Fruit fly (Drosophila melanogaster): ENCODE measurements around the gene dnd.

dnd gene

dm6 chr3R:21899170-21899575 lies 12.0 kb upstream of the dnd start:
- TF ChIP-seq CG3032 (tag; optimal IDR thresholded peaks at IDR 0.05) = peak; percentile 88
- peak; percentile 69 for TF ChIP-seq CG32006 (GFP tag; optimal IDR thresholded peaks at IDR 0.05)
- TF ChIP-seq net (GFP tag; optimal IDR thresholded peaks at IDR 0.05) = peak; percentile 50
- peak; percentile 71 for TF ChIP-seq esn (GFP tag; optimal IDR thresholded peaks at IDR 0.05)
- TF ChIP-seq ss (GFP tag; optimal IDR thresholded peaks at IDR 0.05) = peak; percentile 66 to 74
- no peak for TF ChIP-seq fkh (GFP tag; optimal IDR thresholded peaks at IDR 0.05)
- TF ChIP-seq CG15336 (GFP tag; IDR thresholded peaks at IDR 0.05) = peak; percentile 61
- no peak for TF ChIP-seq Ets21C (GFP tag; optimal IDR thresholded peaks at IDR 0.05)
- peak; percentile 64 for TF ChIP-seq fd59A (GFP tag; optimal IDR thresholded peaks at IDR 0.05)
- peak; percentile 35 for TF ChIP-seq CG11902 (GFP tag; optimal IDR thresholded peaks at IDR 0.05)
- peak; percentile 60 for TF ChIP-seq CG6792 (GFP tag; optimal IDR thresholded peaks at IDR 0.05)
- no peak for TF ChIP-seq Blimp-1 (GFP tag; optimal IDR thresholded peaks at IDR 0.05)
- peak; percentile 76 for TF ChIP-seq Ets96B (tag; optimal IDR thresholded peaks at IDR 0.05)
- peak; percentile 61 for TF ChIP-seq CG8319 (GFP tag; optimal IDR thresholded peaks at IDR 0.05)
- peak; percentile 41 for TF ChIP-seq CG31627 (GFP tag; optimal IDR thresholded peaks at IDR 0.05)
- peak; percentile 80 for TF ChIP-seq dsx (GFP tag; optimal IDR thresholded peaks at IDR 0.05; ENCODE audit: poor library complexity, severe bottlenecking)
- TF ChIP-seq cyc (GFP tag; optimal IDR thresholded peaks at IDR 0.05) = peak; percentile 60
- TF ChIP-seq CG3919 (GFP tag; optimal IDR thresholded peaks at IDR 0.05) = peak; percentile 77
- TF ChIP-seq CG4318 (GFP tag; optimal IDR thresholded peaks at IDR 0.05) = peak; percentile 43
- peak; percentile 51 for TF ChIP-seq CG11762 (GFP tag; optimal IDR thresholded peaks at IDR 0.05; ENCODE audit: insufficient read depth)
- TF ChIP-seq Lpt (GFP tag; optimal IDR thresholded peaks at IDR 0.05) = peak; percentile 50
- peak; percentile 37 for TF ChIP-seq Sox102F (GFP tag; optimal IDR thresholded peaks at IDR 0.05)
- peak; percentile 68 for TF ChIP-seq OdsH (GFP tag; optimal IDR thresholded peaks at IDR 0.05)
- peak; percentile 57 for TF ChIP-seq acj6 (GFP tag; optimal IDR thresholded peaks at IDR 0.05)
- TF ChIP-seq dac (GFP tag; optimal IDR thresholded peaks at IDR 0.05) = peak; percentile 12
- TF ChIP-seq CG6276 (GFP tag; optimal IDR thresholded peaks at IDR 0.05) = peak; percentile 54
- TF ChIP-seq pdm3 (GFP tag; optimal IDR thresholded peaks at IDR 0.05) = peak; percentile 52
- peak; percentile 73 for TF ChIP-seq Eip75B (GFP tag; optimal IDR thresholded peaks at IDR 0.05)
- peak in 1 of 2 experiments; percentile 54 for TF ChIP-seq salr (GFP tag; optimal IDR thresholded peaks at IDR 0.05)
- peak; percentile 76 for TF ChIP-seq svp (GFP tag)
- peak; percentile 34; the same call in 1 of the 3 replicates for TF ChIP-seq eg (GFP tag; IDR thresholded peaks at IDR 0.05)
- no peak for TF ChIP-seq Eip93F (GFP tag; optimal IDR thresholded peaks at IDR 0.05)
- TF ChIP-seq CG8632 (GFP tag; optimal IDR thresholded peaks at IDR 0.05) = peak; percentile 43
- peak; percentile 51 for TF ChIP-seq CG16779 (tag; optimal IDR thresholded peaks at IDR 0.05)
- TF ChIP-seq CG11294 (GFP tag; IDR thresholded peaks at IDR 0.05) = 0 out of 2 replicates have a peak, but pooled peaks have one; percentile 32
- TF ChIP-seq CG10631 (GFP tag; optimal IDR thresholded peaks at IDR 0.05) = peak; percentile 71
- peak; percentile 31 for TF ChIP-seq CG9139 (GFP tag; optimal IDR thresholded peaks at IDR 0.05)
- peak; percentile 54 for TF ChIP-seq Hr4 (GFP tag; optimal IDR thresholded peaks at IDR 0.05)
- peak; percentile 55 for TF ChIP-seq Met (GFP tag; optimal IDR thresholded peaks at IDR 0.05)
- peak; percentile 70 for TF ChIP-seq topi (GFP tag; optimal IDR thresholded peaks at IDR 0.05)
- peak; percentile 82 for TF ChIP-seq CG10669 (GFP tag; optimal IDR thresholded peaks at IDR 0.05)
- peak; percentile 61 for TF ChIP-seq Smox (GFP tag; optimal IDR thresholded peaks at IDR 0.05)
- peak; percentile 45 for TF ChIP-seq CG7368 (GFP tag; optimal IDR thresholded peaks at IDR 0.05)
- TF ChIP-seq Sox15 (GFP tag; optimal IDR thresholded peaks at IDR 0.05) = no peak
- TF ChIP-seq achi (GFP tag; optimal IDR thresholded peaks at IDR 0.05) = peak; percentile 61
- peak; percentile 69; the same call in 2 of the 3 replicates for TF ChIP-seq CG8119 (GFP tag; IDR thresholded peaks at IDR 0.05)
- peak; percentile 87 for TF ChIP-seq CG6808 (GFP tag; optimal IDR thresholded peaks at IDR 0.05)
- no peak for TF ChIP-seq vri (GFP tag; optimal IDR thresholded peaks at IDR 0.05)
- TF ChIP-seq lz (GFP tag; optimal IDR thresholded peaks at IDR 0.05) = peak; percentile 56
- peak; percentile 17 for TF ChIP-seq CG6854 (GFP tag; optimal IDR thresholded peaks at IDR 0.05)
- TF ChIP-seq Eip78C (GFP tag) = peak; percentile 92
- peak; percentile 60 for TF ChIP-seq Gug (GFP tag; IDR thresholded peaks at IDR 0.05)
